Fruit fly (Drosophila melanogaster) whole organism, prepupa: Measurements from ENCODE around the gene Pgant6.
A peak's percentile ranks its signal among the peaks of the same experiment; 100 is the strongest.

Experiments
- CG10631 ChIP-seq: fragments of 200-800 bp; sonication (Bioruptor generic); optimal IDR thresholded peaks from 2 replicates; lab custom pipeline; 2016; ENCODE audit warnings: missing biosample characterization, missing genetic modification characterization
- CG10669 ChIP-seq: fragments of 200-800 bp; sonication (Bioruptor generic); optimal IDR thresholded peaks from 3 replicates; lab custom pipeline; 2018; ENCODE audit warnings: missing biosample characterization, mild to moderate bottlenecking, missing genetic modification characterization, moderate library complexity
- CG11294 ChIP-seq: fragments of 200-800 bp; sonication (Bioruptor generic); IDR thresholded peaks from 2 replicates; pipeline ENCODE4 v1.3.6; 2022; ENCODE audit warnings: missing biosample characterization, missing genetic modification characterization
- CG11762 ChIP-seq: fragments of 200-800 bp; sonication (Bioruptor generic); optimal IDR thresholded peaks from 3 replicates; lab custom pipeline; 2016; ENCODE audit warnings: missing biosample characterization, missing genetic modification characterization; ENCODE audit not compliant: insufficient read depth
- CG11902 ChIP-seq: fragments of 200-800 bp; sonication (Bioruptor generic); optimal IDR thresholded peaks from 3 replicates; lab custom pipeline; 2016; ENCODE audit warnings: missing biosample characterization, missing genetic modification characterization
- CG15336 ChIP-seq: fragments of 200-800 bp; sonication (Bioruptor generic); IDR thresholded peaks from 2 replicates; pipeline ENCODE4 v1.3.6; 2022; ENCODE audit warnings: missing biosample characterization, missing genetic modification characterization
- CG1621 ChIP-seq: fragments of 200-800 bp; sonication (Bioruptor generic); optimal IDR thresholded peaks from 3 replicates; lab custom pipeline; 2018; ENCODE audit warnings: missing biosample characterization, mild to moderate bottlenecking, missing genetic modification characterization
- CG16779 ChIP-seq: fragments of 200-800 bp; sonication (Bioruptor generic); optimal IDR thresholded peaks from 3 replicates; lab custom pipeline; 2017; ENCODE audit warnings: missing biosample characterization, mild to moderate bottlenecking, missing genetic modification characterization
- CG3032 ChIP-seq: fragments of 200-800 bp; optimal IDR thresholded peaks from 2 replicates; lab custom pipeline; 2019; ENCODE audit warnings: missing biosample characterization, mild to moderate bottlenecking, missing genetic modification characterization, moderate library complexity
- CG31627 ChIP-seq: fragments of 200-800 bp; sonication (Bioruptor generic); optimal IDR thresholded peaks from 3 replicates; lab custom pipeline; 2016; ENCODE audit warnings: missing biosample characterization, missing genetic modification characterization
- CG32006 ChIP-seq: fragments of 200-800 bp; sonication (Bioruptor generic); optimal IDR thresholded peaks from 3 replicates; lab custom pipeline; 2017; ENCODE audit warnings: missing biosample characterization, mild to moderate bottlenecking, missing genetic modification characterization
- CG34406 ChIP-seq: fragments of 200-800 bp; sonication (Bioruptor generic); optimal IDR thresholded peaks from 3 replicates; lab custom pipeline; 2016; ENCODE audit warnings: missing biosample characterization, missing genetic modification characterization
- CG3919 ChIP-seq: fragments of 200-800 bp; sonication (Bioruptor generic); optimal IDR thresholded peaks from 3 replicates; lab custom pipeline; 2016; ENCODE audit warnings: missing biosample characterization, missing genetic modification characterization
- CG4318 ChIP-seq: fragments of 200-800 bp; sonication (Bioruptor generic); optimal IDR thresholded peaks from 3 replicates; lab custom pipeline; 2017; ENCODE audit warnings: missing biosample characterization, mild to moderate bottlenecking, missing genetic modification characterization
- CG6163 ChIP-seq: fragments of 200-800 bp; sonication (Bioruptor generic); IDR thresholded peaks from 3 replicates; pipeline ENCODE4 v1.3.6; 2022; ENCODE audit warnings: missing biosample characterization, missing genetic modification characterization
- CG6276 ChIP-seq: fragments of 200-800 bp; sonication (Bioruptor generic); optimal IDR thresholded peaks from 2 replicates; lab custom pipeline; 2017; ENCODE audit warnings: missing biosample characterization, mild to moderate bottlenecking, missing genetic modification characterization
- CG6808 ChIP-seq: fragments of 200-800 bp; sonication (Bioruptor generic); optimal IDR thresholded peaks from 3 replicates; lab custom pipeline; 2017; ENCODE audit warnings: missing biosample characterization, missing genetic modification characterization, mild to moderate bottlenecking, moderate library complexity, missing genetic modification reagents
- CG6854 ChIP-seq: fragments of 200-800 bp; sonication (Bioruptor generic); optimal IDR thresholded peaks from 2 replicates; lab custom pipeline; 2017; ENCODE audit warnings: missing biosample characterization, mild to moderate bottlenecking, missing genetic modification characterization
- CG7368 ChIP-seq: fragments of 200-800 bp; sonication (Bioruptor generic); optimal IDR thresholded peaks from 3 replicates; lab custom pipeline; 2016; ENCODE audit warnings: missing biosample characterization, missing genetic modification characterization
- CG8119 ChIP-seq: fragments of 200-800 bp; sonication (Bioruptor generic); IDR thresholded peaks from 3 replicates; pipeline ENCODE4 v1.3.6; 2022; ENCODE audit warnings: missing biosample characterization, missing genetic modification characterization
- CG8632 ChIP-seq: fragments of 200-800 bp; sonication (Bioruptor generic); optimal IDR thresholded peaks from 3 replicates; lab custom pipeline; 2016; ENCODE audit warnings: missing biosample characterization, missing genetic modification characterization
- CG9139 ChIP-seq: fragments of 200-800 bp; sonication (Bioruptor generic); optimal IDR thresholded peaks from 3 replicates; lab custom pipeline; 2017; ENCODE audit warnings: missing biosample characterization, mild to moderate bottlenecking, missing genetic modification characterization
- Eip75B ChIP-seq: fragments of 200-800 bp; sonication (Bioruptor generic); optimal IDR thresholded peaks from 3 replicates; lab custom pipeline; 2016; ENCODE audit warnings: missing biosample characterization, missing genetic modification characterization
- Eip93F ChIP-seq: fragments of 200-800 bp; sonication (Bioruptor generic); optimal IDR thresholded peaks from 2 replicates; lab custom pipeline; 2016; ENCODE audit warnings: missing biosample characterization, mild to moderate bottlenecking, missing genetic modification characterization
- Ets21C ChIP-seq: fragments of 200-800 bp; sonication (Bioruptor generic); optimal IDR thresholded peaks from 3 replicates; lab custom pipeline; 2016; ENCODE audit warnings: missing biosample characterization, missing genetic modification characterization
- Ets96B ChIP-seq: fragments of 200-800 bp; optimal IDR thresholded peaks from 2 replicates; lab custom pipeline; 2019; ENCODE audit warnings: missing biosample characterization, mild to moderate bottlenecking, missing genetic modification characterization, moderate library complexity
- Gug ChIP-seq: fragments of 200-800 bp; sonication (Bioruptor generic); IDR thresholded peaks from 2 replicates; pipeline ENCODE4 v1.3.6; 2022; ENCODE audit warnings: missing biosample characterization, missing genetic modification characterization
- Hr38 ChIP-seq: sonication (Bioruptor generic); optimal IDR thresholded peaks from 2 replicates; lab custom pipeline; 2016; ENCODE audit warnings: missing biosample characterization, missing genetic modification characterization
- Hr39 ChIP-seq: fragments of 200-800 bp; sonication (Bioruptor generic); optimal IDR thresholded peaks from 2 replicates; lab custom pipeline; 2016; ENCODE audit warnings: missing biosample characterization, missing genetic modification characterization
- Hr4 ChIP-seq: fragments of 200-800 bp; sonication (Bioruptor generic); optimal IDR thresholded peaks from 3 replicates; lab custom pipeline; 2016; ENCODE audit warnings: missing biosample characterization, missing genetic modification characterization
- Lpt ChIP-seq: fragments of 200-800 bp; sonication (Bioruptor generic); optimal IDR thresholded peaks from 3 replicates; lab custom pipeline; 2016; ENCODE audit warnings: missing biosample characterization, missing genetic modification characterization
- Met ChIP-seq: fragments of 200-800 bp; sonication (Bioruptor generic); optimal IDR thresholded peaks from 3 replicates; lab custom pipeline; 2016; ENCODE audit warnings: missing biosample characterization, missing genetic modification characterization
- OdsH ChIP-seq: fragments of 200-800 bp; sonication (Bioruptor generic); optimal IDR thresholded peaks from 3 replicates; lab custom pipeline; 2016; ENCODE audit warnings: missing biosample characterization, missing genetic modification characterization
- Sox102F ChIP-seq: fragments of 200-800 bp; sonication (Bioruptor generic); optimal IDR thresholded peaks from 2 replicates; lab custom pipeline; 2016; ENCODE audit warnings: missing biosample characterization, mild to moderate bottlenecking, missing genetic modification characterization
- Sox14 ChIP-seq: fragments of 200-800 bp; sonication (Bioruptor generic); optimal IDR thresholded peaks from 3 replicates; lab custom pipeline; 2016; ENCODE audit warnings: missing biosample characterization, missing genetic modification characterization
- Sox15 ChIP-seq: fragments of 200-800 bp; sonication (Bioruptor generic); optimal IDR thresholded peaks from 3 replicates; lab custom pipeline; 2016; ENCODE audit warnings: missing biosample characterization, missing genetic modification characterization
- achi ChIP-seq: fragments of 200-800 bp; sonication (Bioruptor generic); optimal IDR thresholded peaks from 3 replicates; lab custom pipeline; 2016; ENCODE audit warnings: missing biosample characterization, missing genetic modification characterization
- acj6 ChIP-seq: fragments of 200-800 bp; sonication (Bioruptor generic); optimal IDR thresholded peaks from 3 replicates; lab custom pipeline; 2016; ENCODE audit warnings: missing biosample characterization, missing genetic modification characterization
- dac ChIP-seq: fragments of 200-800 bp; sonication (Bioruptor generic); optimal IDR thresholded peaks from 2 replicates; lab custom pipeline; 2017; ENCODE audit warnings: missing biosample characterization, mild to moderate bottlenecking, missing genetic modification characterization
- eg ChIP-seq: fragments of 200-800 bp; sonication (Bioruptor generic); IDR thresholded peaks from 3 replicates; pipeline ENCODE4 v1.3.6; 2022; ENCODE audit warnings: missing biosample characterization, missing genetic modification characterization
- esn ChIP-seq: fragments of 200-800 bp; sonication (Bioruptor generic); optimal IDR thresholded peaks from 2 replicates; lab custom pipeline; 2016; ENCODE audit warnings: missing biosample characterization, mild to moderate bottlenecking, missing genetic modification characterization, moderate library complexity
- fd59A ChIP-seq: fragments of 200-800 bp; sonication (Bioruptor generic); optimal IDR thresholded peaks from 2 replicates; lab custom pipeline; 2017; ENCODE audit warnings: missing biosample characterization, mild to moderate bottlenecking, missing genetic modification characterization, missing genetic modification reagents
- fd85E ChIP-seq: fragments of 200-800 bp; sonication (Bioruptor generic); optimal IDR thresholded peaks from 3 replicates; lab custom pipeline; 2016; ENCODE audit warnings: missing biosample characterization, missing genetic modification characterization
- fkh ChIP-seq: fragments of 200-800 bp; sonication (Bioruptor generic); optimal IDR thresholded peaks from 3 replicates; lab custom pipeline; 2017; ENCODE audit warnings: missing biosample characterization, mild to moderate bottlenecking, missing genetic modification characterization, moderate library complexity
- lz ChIP-seq: fragments of 200-800 bp; sonication (Bioruptor generic); optimal IDR thresholded peaks from 3 replicates; lab custom pipeline; 2016; ENCODE audit warnings: missing biosample characterization, missing genetic modification characterization
- net ChIP-seq: fragments of 200-800 bp; sonication (Bioruptor generic); optimal IDR thresholded peaks from 3 replicates; lab custom pipeline; 2016; ENCODE audit warnings: missing biosample characterization, missing genetic modification characterization
- pdm3 ChIP-seq: fragments of 200-800 bp; sonication (Bioruptor generic); optimal IDR thresholded peaks from 3 replicates; lab custom pipeline; 2016; ENCODE audit warnings: missing biosample characterization, missing genetic modification characterization
- salr ChIP-seq, 2 experiments: fragments of 200-800 bp; sonication (Bioruptor generic); optimal IDR thresholded peaks; 3 replicates each; lab custom pipeline; 2016 to 2018; ENCODE audit warnings: missing biosample characterization in 2 of 2, missing genetic modification characterization in 2 of 2, mild to moderate bottlenecking in 1 of 2
- spab ChIP-seq: fragments of 200-800 bp; sonication (Bioruptor generic); optimal IDR thresholded peaks from 2 replicates; lab custom pipeline; 2017; ENCODE audit warnings: missing biosample characterization, mild to moderate bottlenecking, missing genetic modification characterization, missing genetic modification reagents
- ss ChIP-seq, 2 experiments: fragments of 200-800 bp; sonication (Bioruptor generic); optimal IDR thresholded peaks; 2 replicates in 1 of 2; 3 replicates in 1 of 2; lab custom pipeline; 2017 to 2018; ENCODE audit warnings: mild to moderate bottlenecking in 2 of 2, missing biosample characterization in 2 of 2, missing genetic modification characterization in 2 of 2, moderate library complexity in 1 of 2
- svp ChIP-seq: fragments of 200-800 bp; sonication (Bioruptor generic); peaks from one replicate; lab custom pipeline; 2016; ENCODE audit warnings: missing biosample characterization, missing genetic modification characterization
- vri ChIP-seq: fragments of 200-800 bp; sonication (Bioruptor generic); optimal IDR thresholded peaks from 3 replicates; lab custom pipeline; 2016; ENCODE audit warnings: missing biosample characterization, mild to moderate bottlenecking, missing genetic modification characterization

The Pgant6 gene

DNA sequence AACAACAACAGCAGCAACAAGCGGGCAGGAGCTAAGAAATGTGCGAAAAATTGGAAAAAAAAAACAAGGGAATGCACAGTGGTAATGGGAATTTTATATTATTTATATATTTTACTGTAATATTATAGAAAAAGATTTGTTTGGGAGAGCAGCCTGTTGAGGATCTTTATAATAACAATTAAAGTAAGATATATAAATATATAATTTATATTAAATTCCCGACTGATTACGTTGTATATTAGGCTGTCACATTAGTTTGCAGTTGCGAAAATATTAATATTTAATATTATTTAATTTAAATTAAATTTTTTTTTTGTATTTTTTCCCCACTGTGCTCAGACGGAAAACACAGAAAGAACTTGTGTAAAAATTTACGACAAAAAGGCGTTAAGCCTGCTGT, 52.9 kb downstream of the Pgant6 start:
- peak; percentile 97 for TF ChIP-seq CG34406 (GFP tag; lab: Kevin White, UChicago)
- TF ChIP-seq eg (GFP tag; lab: Robert Waterston, UW) = peak; percentile 49; the same call in 1 of the 3 replicates
- TF ChIP-seq CG6808 (GFP tag; lab: Kevin White, UChicago) = peak; percentile 76
- peak; percentile 15 for TF ChIP-seq Hr39 (GFP tag; lab: Kevin White, UChicago)
- TF ChIP-seq Met (GFP tag; lab: Kevin White, UChicago) = peak; percentile 77
- TF ChIP-seq CG3032 (tag; lab: Kevin White, UChicago) = peak; percentile 97
- TF ChIP-seq CG6854 (GFP tag; lab: Kevin White, UChicago) = peak; percentile 54
- TF ChIP-seq Lpt (GFP tag; lab: Kevin White, UChicago) = peak; percentile 69
- peak; percentile 72 for TF ChIP-seq CG10669 (GFP tag; lab: Kevin White, UChicago)
- peak; percentile 76 for TF ChIP-seq spab (GFP tag; lab: Kevin White, UChicago)
- no peak for TF ChIP-seq CG6276 (GFP tag; lab: Kevin White, UChicago)
- no peak for TF ChIP-seq CG11902 (GFP tag; lab: Kevin White, UChicago)
- peak; percentile 0 for TF ChIP-seq Sox102F
- TF ChIP-seq CG8119 (GFP tag; lab: Robert Waterston, UW) = peak; percentile 88
- TF ChIP-seq CG10631 = peak; percentile 92
- TF ChIP-seq acj6 (GFP tag; lab: Kevin White, UChicago) = peak; percentile 91
- TF ChIP-seq Hr4 = no peak
- TF ChIP-seq CG31627 = peak; percentile 27
- peak; percentile 52 for TF ChIP-seq Sox14 (GFP tag; lab: Kevin White, UChicago)
- peak; percentile 51 for TF ChIP-seq pdm3 (GFP tag; lab: Kevin White, UChicago)
- peak; percentile 92 for TF ChIP-seq OdsH (GFP tag; lab: Kevin White, UChicago)
- peak; percentile 90 for TF ChIP-seq Ets96B
- TF ChIP-seq ss (GFP tag; optimal IDR thresholded peaks at IDR 0.05; lab: Kevin White, UChicago) = peak; percentile 83 to 91
- peak; percentile 72 for TF ChIP-seq Sox15 (GFP tag; lab: Kevin White, UChicago)
- peak; percentile 83 for TF ChIP-seq CG9139
- peak; percentile 44 for TF ChIP-seq vri (GFP tag; lab: Kevin White, UChicago)
- TF ChIP-seq esn = peak; percentile 89
- no peak for TF ChIP-seq Eip75B (GFP tag; lab: Kevin White, UChicago)
- peak; percentile 78 for TF ChIP-seq CG15336 (GFP tag; lab: Robert Waterston, UW)
- TF ChIP-seq CG3919 (GFP tag; lab: Kevin White, UChicago) = peak; percentile 60
- TF ChIP-seq fd59A (GFP tag; lab: Kevin White, UChicago) = peak; percentile 17
- peak; percentile 77 for TF ChIP-seq net (GFP tag; lab: Kevin White, UChicago)
- TF ChIP-seq dac (GFP tag; lab: Kevin White, UChicago) = no peak
- TF ChIP-seq Ets21C (GFP tag; lab: Kevin White, UChicago) = no peak
- TF ChIP-seq CG1621 = peak; percentile 77
- no peak for TF ChIP-seq fd85E (GFP tag; lab: Kevin White, UChicago)
- TF ChIP-seq lz (GFP tag; lab: Kevin White, UChicago) = peak; percentile 52
- peak; percentile 98 for TF ChIP-seq CG8632 (GFP tag; lab: Kevin White, UChicago)
- TF ChIP-seq CG16779 (tag; lab: Kevin White, UChicago) = peak; percentile 55
- TF ChIP-seq salr (GFP tag; optimal IDR thresholded peaks at IDR 0.05; lab: Kevin White, UChicago) = peak; percentile 54 to 74
- TF ChIP-seq CG11762 (GFP tag; lab: Kevin White, UChicago) = peak; percentile 57
- TF ChIP-seq Eip93F (GFP tag; lab: Kevin White, UChicago) = no peak
- TF ChIP-seq CG6163 (GFP tag; lab: Robert Waterston, UW) = peak; percentile 52; the same call in 2 of the 3 replicates
- TF ChIP-seq achi = peak; percentile 96
- peak; percentile 82 for TF ChIP-seq svp (GFP tag; lab: Kevin White, UChicago)
- TF ChIP-seq Hr38 = no peak
- TF ChIP-seq fkh (GFP tag; lab: Kevin White, UChicago) = no peak
- 0 out of 2 replicates have a peak, but pooled peaks have one; percentile 19 for TF ChIP-seq Gug
- peak; percentile 61; the same call in 1 of the 2 replicates for TF ChIP-seq CG11294
- TF ChIP-seq CG32006 (GFP tag; lab: Kevin White, UChicago) = peak; percentile 74
- TF ChIP-seq CG7368 = peak; percentile 39
- TF ChIP-seq CG4318 (GFP tag; lab: Kevin White, UChicago) = peak; percentile 60
